Fruit fly (Drosophila melanogaster): Measurements from ENCODE around the gene CG7460.

Gene CG7460

dm6 chr3L:17739627-17740026, 713 bp upstream of the CG7460 start (continued):
- TF ChIP-seq klu (GFP tag; IDR thresholded peaks at IDR 0.05) (peak; percentile 33; the same call in 1 of the 2 replicates), insv (GFP tag; optimal IDR thresholded peaks at IDR 0.05) (no peak), stwl (tag; optimal IDR thresholded peaks at IDR 0.05) (peak; percentile 13), ham (GFP tag; IDR thresholded peaks at IDR 0.05) (0 out of 2 replicates have a peak, but pooled peaks have one; percentile 34), sr (GFP tag; IDR thresholded peaks at IDR 0.05) (peak; percentile 69; the same call in 2 of the 3 replicates), CG8290 (GFP tag; optimal IDR thresholded peaks at IDR 0.05) (peak; percentile 44), CG8290 (tag; optimal IDR thresholded peaks at IDR 0.05) (peak; percentile 38 to 78), chinmo (GFP tag; IDR thresholded peaks at IDR 0.05; ENCODE audit: partially characterized antibody) (0 out of 4 replicates have a peak, but pooled peaks have one; percentile 15), Dp (GFP tag; optimal IDR thresholded peaks at IDR 0.05) (no peak), CG2199 (GFP tag; IDR thresholded peaks at IDR 0.05) (0 out of 3 replicates have a peak, but pooled peaks have one; percentile 49), CTCF (GFP tag; optimal IDR thresholded peaks at IDR 0.05) (peak; percentile 43)

- TF ChIP-seq slou (GFP tag; optimal IDR thresholded peaks at IDR 0.05) (no peak), eve (GFP tag; optimal IDR thresholded peaks at IDR 0.05) (no peak), Doc3 (GFP tag; IDR thresholded peaks at IDR 0.05; ENCODE audit: partially characterized antibody) (no peak), Hr39 (optimal IDR thresholded peaks at IDR 0.05) (no peak), sug (tag; optimal IDR thresholded peaks at IDR 0.05) (peak; percentile 70), exex (tag; optimal IDR thresholded peaks at IDR 0.05) (peak; percentile 86), Usf (GFP tag; optimal IDR thresholded peaks at IDR 0.05) (no peak), gt (GFP tag; IDR thresholded peaks at IDR 0.05) (no peak), cwo (GFP tag; optimal IDR thresholded peaks at IDR 0.05) (peak; percentile 77)
Measured at dm6 chr3L:17742531-17742930, 2.2 kb downstream of the CG7460 start.

dm6 chr3L:17746760-17747159, 6.4 kb downstream of the CG7460 start, which contains the start of gene CG6034:
Gene CG6034 (minus strand): TSS chr3L:17746860.
- TF ChIP-seq CoRest (tag; optimal IDR thresholded peaks at IDR 0.05), result no peak
- TF ChIP-seq stc (GFP tag; IDR thresholded peaks at IDR 0.05), result no peak
- TF ChIP-seq Mes4 (GFP tag; optimal IDR thresholded peaks at IDR 0.05), result no peak
- no peak for TF ChIP-seq Doc3 (GFP tag; IDR thresholded peaks at IDR 0.05; ENCODE audit: partially characterized antibody)
- TF ChIP-seq jigr1 (GFP tag; IDR thresholded peaks at IDR 0.05), result no peak
- no peak for TF ChIP-seq C15 (GFP tag; IDR thresholded peaks at IDR 0.05)
- TF ChIP-seq ash1 (GFP tag; optimal IDR thresholded peaks at IDR 0.05), result no peak
- TF ChIP-seq danr (GFP tag; IDR thresholded peaks at IDR 0.05), result no peak
- TF ChIP-seq ewg (GFP tag; optimal IDR thresholded peaks at IDR 0.05), result no peak
- TF ChIP-seq CG10565 (GFP tag; optimal IDR thresholded peaks at IDR 0.05), result no peak
- TF ChIP-seq MESR4 (GFP tag; optimal IDR thresholded peaks at IDR 0.05), result no peak

- peak; percentile 44 for TF ChIP-seq Med (GFP tag)
- TF ChIP-seq NK7.1 (GFP tag; optimal IDR thresholded peaks at IDR 0.05), result no peak
- no peak for TF ChIP-seq Ptx1 (GFP tag; IDR thresholded peaks at IDR 0.05)
- TF ChIP-seq CG17359 (tag; optimal IDR thresholded peaks at IDR 0.05), result no peak
- no peak for TF ChIP-seq Poxn (GFP tag; IDR thresholded peaks at IDR 0.05)
- TF ChIP-seq pum (GFP tag; optimal IDR thresholded peaks at IDR 0.05), result no peak
- TF ChIP-seq fd102C (GFP tag; optimal IDR thresholded peaks at IDR 0.05), result no peak
- TF ChIP-seq stwl (tag; optimal IDR thresholded peaks at IDR 0.05), result no peak
- no peak for TF ChIP-seq CG3726 (GFP tag; IDR thresholded peaks at IDR 0.05)
- TF ChIP-seq crc (GFP tag; optimal IDR thresholded peaks at IDR 0.05), result no peak
- peak; percentile 42 for TF ChIP-seq phol (tag; optimal IDR thresholded peaks at IDR 0.05)
- no peak for TF ChIP-seq Ravus (GFP tag; IDR thresholded peaks at IDR 0.05)
- no peak for TF ChIP-seq fu2 (GFP tag; optimal IDR thresholded peaks at IDR 0.05)
- peak; percentile 16 for TF ChIP-seq Ets97D (GFP tag; optimal IDR thresholded peaks at IDR 0.05)
- TF ChIP-seq CG34422 (GFP tag; IDR thresholded peaks at IDR 0.05), result no peak
- no peak for TF ChIP-seq chif (GFP tag; optimal IDR thresholded peaks at IDR 0.05)
- TF ChIP-seq Opbp (GFP tag; IDR thresholded peaks at IDR 0.05; ENCODE audit: partially characterized antibody), result no peak
- TF ChIP-seq nom (GFP tag; optimal IDR thresholded peaks at IDR 0.05), result no peak
- no peak for TF ChIP-seq vvl (GFP tag; IDR thresholded peaks at IDR 0.05)
Measured at dm6 chr3L:17750488-17750887, 10.1 kb downstream of the CG7460 start, which contains the start of gene Adgf-B. Gene Adgf-B (minus strand): TSS chr3L:17750588.

Measured in whole organism, embryonic.